Worm (Caenorhabditis elegans) whole organism, late embryonic: Measurements from ENCODE around the gene K07F5.6.

ENCODE experiments used
- C38D4.7 ChIP-seq: fragments of 200-800 bp; sonication (Bioruptor generic); optimal IDR thresholded peaks from 2 replicates; lab custom pipeline; 2018; ENCODE audit warnings: mild to moderate bottlenecking, missing genetic modification characterization, moderate library complexity, missing compliant biosample characterization
- F13H6.1 ChIP-seq: sonication (generic microtip); optimal IDR thresholded peaks from 2 replicates; lab custom pipeline; 2016; ENCODE audit warnings: missing genetic modification characterization, missing compliant biosample characterization
- T23F11.4 ChIP-seq: fragments of 200-800 bp; sonication (Bioruptor generic); optimal IDR thresholded peaks from 2 replicates; lab custom pipeline; 2018; ENCODE audit warnings: mild to moderate bottlenecking, missing genetic modification characterization, missing compliant biosample characterization
- ahr-1 ChIP-seq: sonication (generic microtip); optimal IDR thresholded peaks from 2 replicates; lab custom pipeline; 2016; ENCODE audit warnings: missing genetic modification characterization, missing compliant biosample characterization
- ceh-18 ChIP-seq: sonication (generic microtip); optimal IDR thresholded peaks from 2 replicates; lab custom pipeline; 2016; ENCODE audit warnings: missing genetic modification characterization, missing compliant biosample characterization
- ceh-2 ChIP-seq: sonication (generic microtip); optimal IDR thresholded peaks from 2 replicates; lab custom pipeline; 2016; ENCODE audit warnings: missing genotype, missing genetic modification characterization, missing compliant biosample characterization
- ceh-22 ChIP-seq: sonication (generic microtip); optimal IDR thresholded peaks from 2 replicates; lab custom pipeline; 2017; ENCODE audit warnings: missing biosample characterization, missing genetic modification characterization
- ceh-24 ChIP-seq: sonication (generic microtip); optimal IDR thresholded peaks from 2 replicates; lab custom pipeline; 2016; ENCODE audit warnings: mild to moderate bottlenecking, missing genetic modification characterization, missing compliant biosample characterization
- ceh-30 ChIP-seq: fragments of 150-350 bp; optimal IDR thresholded peaks from 2 replicates; lab custom pipeline; 2014; ENCODE audit warnings: missing biosample characterization, missing genetic modification characterization
- ceh-48 ChIP-seq: sonication (generic microtip); optimal IDR thresholded peaks from 2 replicates; lab custom pipeline; 2016; ENCODE audit warnings: missing genetic modification characterization, inconsistent platforms, missing compliant biosample characterization
- che-1 ChIP-seq: sonication (generic microtip); optimal IDR thresholded peaks from 2 replicates; lab custom pipeline; 2016; ENCODE audit warnings: mild to moderate bottlenecking, missing genetic modification characterization, missing compliant biosample characterization
- dve-1 ChIP-seq: sonication (generic microtip); optimal IDR thresholded peaks from 2 replicates; lab custom pipeline; 2017; ENCODE audit warnings: antibody characterized with exemption, mild to moderate bottlenecking, missing genetic modification characterization, missing compliant biosample characterization
- elt-2 ChIP-seq: sonication (generic microtip); optimal IDR thresholded peaks from 2 replicates; lab custom pipeline; 2016; ENCODE audit warnings: missing genetic modification reagents, missing genetic modification characterization, missing compliant biosample characterization
- hlh-30 ChIP-seq: sonication (generic microtip); optimal IDR thresholded peaks from 2 replicates; lab custom pipeline; 2017; ENCODE audit warnings: antibody characterized with exemption, missing genetic modification characterization, missing compliant biosample characterization; ENCODE audit not compliant: insufficient read depth
- hlh-8 ChIP-seq: sonication (generic microtip); optimal IDR thresholded peaks from 2 replicates; lab custom pipeline; 2016; ENCODE audit warnings: missing genotype, missing genetic modification characterization, missing compliant biosample characterization
- lin-11 ChIP-seq: fragments of 200-800 bp; sonication (Bioruptor generic); optimal IDR thresholded peaks from 2 replicates; lab custom pipeline; 2018; ENCODE audit warnings: mild to moderate bottlenecking, missing genetic modification characterization, missing compliant biosample characterization
- mec-3 ChIP-seq: sonication (generic microtip); optimal IDR thresholded peaks from 2 replicates; lab custom pipeline; 2016; ENCODE audit warnings: borderline replicate concordance, missing genetic modification characterization, missing compliant biosample characterization
- odd-2 ChIP-seq: sonication (generic microtip); optimal IDR thresholded peaks from 2 replicates; lab custom pipeline; 2017; ENCODE audit warnings: antibody characterized with exemption, mild to moderate bottlenecking, missing genetic modification characterization, missing compliant biosample characterization
- pag-3 ChIP-seq: sonication (generic microtip); optimal IDR thresholded peaks from 2 replicates; lab custom pipeline; 2016; ENCODE audit warnings: missing compliant biosample characterization, missing genetic modification characterization, borderline replicate concordance
- pat-9 ChIP-seq: fragments of 200-800 bp; sonication (Bioruptor generic); optimal IDR thresholded peaks from 2 replicates; lab custom pipeline; 2018; ENCODE audit warnings: mild to moderate bottlenecking, missing genetic modification characterization, moderate library complexity, missing compliant biosample characterization
- pax-1 ChIP-seq: fragments of 150-350 bp; optimal IDR thresholded peaks from 2 replicates; lab custom pipeline; 2014; ENCODE audit warnings: missing biosample characterization, missing genetic modification characterization
- pha-2 ChIP-seq: sonication (generic microtip); optimal IDR thresholded peaks from 2 replicates; lab custom pipeline; 2017; ENCODE audit warnings: mild to moderate bottlenecking, missing genetic modification characterization, missing compliant biosample characterization
- pha-4 ChIP-seq: fragments of 150-350 bp; optimal IDR thresholded peaks from 2 replicates; lab custom pipeline; 2018; ENCODE audit warnings: missing biosample characterization, missing genetic modification reagents, missing genetic modification characterization
- pros-1 ChIP-seq: fragments of 150-350 bp; optimal IDR thresholded peaks from 2 replicates; lab custom pipeline; 2014; ENCODE audit warnings: missing biosample characterization, missing genetic modification reagents, missing genetic modification characterization
- rnt-1 ChIP-seq: sonication (generic microtip); optimal IDR thresholded peaks from 2 replicates; lab custom pipeline; 2016; ENCODE audit warnings: missing genetic modification characterization, missing compliant biosample characterization
- syd-9 ChIP-seq: sonication (generic microtip); optimal IDR thresholded peaks from 2 replicates; lab custom pipeline; 2016; ENCODE audit warnings: mild to moderate bottlenecking, missing genetic modification characterization, moderate library complexity, missing compliant biosample characterization
- tbx-7 ChIP-seq: sonication (generic microtip); optimal IDR thresholded peaks from 2 replicates; lab custom pipeline; 2016; ENCODE audit warnings: missing genotype, missing genetic modification characterization, missing compliant biosample characterization
- ttx-3 ChIP-seq: sonication (generic microtip); optimal IDR thresholded peaks from 2 replicates; lab custom pipeline; 2016; ENCODE audit warnings: missing genetic modification reagents, missing genetic modification characterization, missing compliant biosample characterization
- unc-3 ChIP-seq, 2 experiments: fragments of 200-800 bp in 1 of 2; sonication (Bioruptor generic) in 1 of 2; sonication (generic microtip) in 1 of 2; conservative IDR thresholded peaks in 1 of 2; optimal IDR thresholded peaks in 1 of 2; 2 replicates each; pipeline versions ENCODE4 v1.3.6 to Lab custom; 2016 to 2022; ENCODE audit warnings: missing compliant biosample characterization in 2 of 2, missing genetic modification characterization in 2 of 2, missing genetic modification reagents in 1 of 2
- unc-42 ChIP-seq: sonication (generic microtip); optimal IDR thresholded peaks from 2 replicates; lab custom pipeline; 2016; ENCODE audit warnings: missing genotype, missing genetic modification characterization, missing compliant biosample characterization
- unc-86 ChIP-seq: sonication (generic microtip); optimal IDR thresholded peaks from 2 replicates; lab custom pipeline; 2016; ENCODE audit warnings: missing genetic modification characterization, missing compliant biosample characterization
- ztf-16 ChIP-seq: sonication (generic microtip); optimal IDR thresholded peaks from 2 replicates; lab custom pipeline; 2017; ENCODE audit warnings: missing genetic modification characterization, missing compliant biosample characterization

Gene K07F5.6

ce11 chrIV:9815432-9815831 lies 31.0 kb downstream of the K07F5.6 start, which contains the start of gene egl-20:
egl-20 (minus strand) TSS chrIV:9815532.
- TF ChIP-seq syd-9 (tag; lab: Kevin White, UChicago) (no peak), T23F11.4 (no peak), ceh-48 (tag; lab: Kevin White, UChicago) (no peak), ztf-16 (tag; lab: Kevin White, UChicago) (no peak), pat-9 (tag; lab: Kevin White, UChicago) (no peak), unc-42 (tag; lab: Kevin White, UChicago) (no peak), pag-3 (tag; lab: Kevin White, UChicago) (no peak), mec-3 (no peak), hlh-8 (tag; lab: Kevin White, UChicago) (no peak), pha-4 (tag; lab: Kevin White, UChicago) (no peak), hlh-30 (tag; lab: Kevin White, UChicago) (no peak), pros-1 (tag; lab: Kevin White, UChicago) (no peak), tbx-7 (tag; lab: Kevin White, UChicago) (no peak), ceh-24 (tag; lab: Kevin White, UChicago) (no peak), ceh-18 (tag; lab: Kevin White, UChicago) (no peak), lin-11 (tag; lab: Kevin White, UChicago) (no peak), rnt-1 (tag; lab: Kevin White, UChicago) (no peak), unc-3 (GFP tag; conservative IDR thresholded peaks at IDR 0.05; lab: Robert Waterston, UW) (no peak), unc-3 (tag; optimal IDR thresholded peaks at IDR 0.05; lab: Kevin White, UChicago) (no peak), ttx-3 (no peak), C38D4.7 (GFP tag; lab: Kevin White, UChicago) (no peak)

- TF ChIP-seq pax-1 (tag; lab: Kevin White, UChicago) (no peak), C38D4.7 (GFP tag; lab: Kevin White, UChicago) (no peak), pag-3 (tag; lab: Kevin White, UChicago) (no peak), ceh-18 (tag; lab: Kevin White, UChicago) (no peak), lin-11 (tag; lab: Kevin White, UChicago) (no peak), pros-1 (tag; lab: Kevin White, UChicago) (no peak)
Observed at ce11 chrIV:9811487-9811886, 35.0 kb downstream of the K07F5.6 start.

ce11 chrIV:9810633-9811032 lies 35.8 kb downstream of the K07F5.6 start, which contains the start of gene dct-15:
dct-15 (minus strand) TSS chrIV:9810733.
- TF ChIP-seq che-1 (tag; lab: Kevin White, UChicago): no peak
- TF ChIP-seq dve-1 (tag; lab: Kevin White, UChicago): no peak

ce11 chrIV:9803544-9803943 lies 42.9 kb downstream of the K07F5.6 start:
- no peak for TF ChIP-seq T23F11.4
- no peak for TF ChIP-seq ceh-2
- no peak for TF ChIP-seq ceh-24 (tag; lab: Kevin White, UChicago)
- TF ChIP-seq F13H6.1: no peak
- TF ChIP-seq unc-42 (tag; lab: Kevin White, UChicago): peak; percentile 6
- no peak for TF ChIP-seq unc-86 (tag; lab: Kevin White, UChicago)

- TF ChIP-seq T23F11.4 (no peak), pha-2 (tag; lab: Kevin White, UChicago) (no peak), ahr-1 (tag; lab: Kevin White, UChicago) (no peak)
Observed at ce11 chrIV:9802711-9803110, 43.8 kb downstream of the K07F5.6 start, which contains the start of gene fat-3. fat-3 (plus strand) TSS chrIV:9803023.

ce11 chrIV:9801418-9801817 lies 45.1 kb downstream of the K07F5.6 start:
- no peak for TF ChIP-seq ttx-3
- TF ChIP-seq pag-3 (tag; lab: Kevin White, UChicago): no peak
- TF ChIP-seq ceh-30 (tag; lab: Kevin White, UChicago): no peak
- no peak for TF ChIP-seq odd-2 (tag; lab: Kevin White, UChicago)
- TF ChIP-seq elt-2 (tag; lab: Kevin White, UChicago): peak; percentile 94
- no peak for TF ChIP-seq ceh-22 (tag; lab: Kevin White, UChicago)
